Worm (Caenorhabditis elegans) whole organism, L1 larva: ENCODE data around the gene chat-1.

Source experiments
- aha-1 ChIP-seq: fragments of 150-350 bp; optimal IDR thresholded peaks from 2 replicates; lab custom pipeline; 2014; ENCODE audit warnings: missing biosample characterization, missing genetic modification characterization
- egl-13 ChIP-seq: sonication (generic microtip); optimal IDR thresholded peaks from 2 replicates; lab custom pipeline; 2016; ENCODE audit warnings: missing genotype, missing genetic modification reagents, missing genetic modification characterization, missing compliant biosample characterization
- egl-27 ChIP-seq, 2 experiments: fragments of 150-350 bp in 1 of 2; sonication (generic microtip); optimal IDR thresholded peaks; 3 replicates each; lab custom pipeline; 2017 to 2018; ENCODE audit warnings: missing biosample characterization in 2 of 2, missing genetic modification characterization in 2 of 2, missing genetic modification reagents in 2 of 2
- fos-1 ChIP-seq: fragments of 150-350 bp; optimal IDR thresholded peaks from 2 replicates; lab custom pipeline; 2014; ENCODE audit warnings: missing biosample characterization, missing genetic modification characterization
- lin-39 ChIP-seq: fragments of 150-350 bp; optimal IDR thresholded peaks from 2 replicates; lab custom pipeline; 2014; ENCODE audit warnings: missing biosample characterization, missing genetic modification reagents, missing genetic modification characterization
- nhr-12 ChIP-seq: sonication (generic microtip); optimal IDR thresholded peaks from 2 replicates; lab custom pipeline; 2017; ENCODE audit warnings: missing biosample characterization, missing genetic modification characterization
- nhr-237 ChIP-seq: fragments of 150-350 bp; optimal IDR thresholded peaks from 2 replicates; lab custom pipeline; 2014; ENCODE audit warnings: missing biosample characterization, missing genetic modification characterization
- pag-3 ChIP-seq: sonication (generic microtip); optimal IDR thresholded peaks from 2 replicates; lab custom pipeline; 2017; ENCODE audit warnings: missing genetic modification characterization, mild to moderate bottlenecking, missing compliant biosample characterization, antibody characterized with exemption, borderline replicate concordance; ENCODE audit not compliant: insufficient read depth
- rnt-1 ChIP-seq: sonication (generic microtip); optimal IDR thresholded peaks from 2 replicates; lab custom pipeline; 2016; ENCODE audit warnings: mild to moderate bottlenecking, missing genetic modification characterization, moderate library complexity, missing compliant biosample characterization
- unc-62 ChIP-seq: fragments of 150-350 bp; optimal IDR thresholded peaks from 2 replicates; lab custom pipeline; 2014; ENCODE audit warnings: missing biosample characterization, missing genetic modification reagents, missing genetic modification characterization
- ztf-11 ChIP-seq, 2 experiments: sonication (generic microtip); optimal IDR thresholded peaks; 2 replicates each; lab custom pipeline; 2016 to 2017; ENCODE audit warnings: missing genetic modification characterization in 2 of 2, missing biosample characterization in 1 of 2, missing compliant biosample characterization in 1 of 2

DNA sequence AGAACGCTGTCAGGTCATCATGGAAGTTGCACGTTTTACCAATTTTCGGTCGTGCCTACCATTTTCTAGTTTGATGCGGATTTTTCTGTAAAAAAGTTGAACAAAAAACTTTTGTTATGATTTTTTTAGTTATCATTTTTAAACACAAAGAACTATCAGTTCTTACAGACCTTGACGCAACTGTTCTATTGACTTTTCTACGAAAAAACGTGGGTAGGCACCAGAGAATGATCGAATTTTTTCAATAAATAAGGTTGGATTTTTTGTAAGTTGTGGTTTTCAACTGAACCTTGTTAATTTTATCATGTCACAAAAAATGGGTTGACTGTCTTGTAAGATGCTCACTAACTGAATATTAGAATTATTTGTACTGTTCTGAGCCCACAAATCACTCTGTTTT is 31.5 kb downstream of the chat-1 start:
- TF ChIP-seq aha-1 (no peak), ztf-11 (tag; optimal IDR thresholded peaks at IDR 0.05; lab: Kevin White, UChicago) (no peak), unc-62 (GFP tag; lab: Kevin White, UChicago) (no peak), nhr-12 (tag; lab: Kevin White, UChicago) (no peak), fos-1 (tag; lab: Kevin White, UChicago) (no peak), nhr-237 (tag; lab: Kevin White, UChicago) (no peak), egl-27 (tag; optimal IDR thresholded peaks at IDR 0.05; lab: Kevin White, UChicago) (no peak), pag-3 (tag; lab: Kevin White, UChicago) (no peak), rnt-1 (tag; lab: Kevin White, UChicago) (no peak), lin-39 (tag; lab: Kevin White, UChicago) (no peak), egl-13 (tag; lab: Kevin White, UChicago) (no peak)
